Worm (Caenorhabditis elegans) whole organism, dauer: Measurements from ENCODE around the gene gbb-1.

Experiments used
- unc-62 ChIP-seq: sonication (generic microtip); optimal IDR thresholded peaks from 2 replicates; lab custom pipeline; 2017; ENCODE audit warnings: missing biosample characterization, missing genetic modification reagents, missing genetic modification characterization

gbb-1 gene

DNA sequence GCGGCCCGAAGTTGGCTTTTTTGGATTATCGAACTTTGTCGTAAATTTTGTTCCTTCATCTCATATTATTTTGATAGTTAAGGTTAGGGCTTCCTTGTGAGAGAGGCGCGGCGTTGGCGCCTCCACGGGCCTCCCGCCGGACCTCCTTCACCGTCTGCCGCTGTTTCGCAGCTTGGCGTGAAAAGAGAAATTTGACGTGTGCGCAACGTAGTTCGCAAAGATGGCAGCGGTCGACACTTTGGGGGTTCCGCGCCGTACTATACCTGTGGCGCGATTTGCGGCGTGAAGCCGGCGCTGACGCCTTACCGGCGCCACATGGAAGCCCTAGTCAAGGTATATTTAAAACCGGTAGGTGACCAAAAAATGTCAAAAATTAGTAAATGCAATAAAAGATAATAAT lies 15.4 kb upstream of the gbb-1 start:
- no peak for TF ChIP-seq unc-62 (GFP tag; lab: Kevin White, UChicago)

DNA sequence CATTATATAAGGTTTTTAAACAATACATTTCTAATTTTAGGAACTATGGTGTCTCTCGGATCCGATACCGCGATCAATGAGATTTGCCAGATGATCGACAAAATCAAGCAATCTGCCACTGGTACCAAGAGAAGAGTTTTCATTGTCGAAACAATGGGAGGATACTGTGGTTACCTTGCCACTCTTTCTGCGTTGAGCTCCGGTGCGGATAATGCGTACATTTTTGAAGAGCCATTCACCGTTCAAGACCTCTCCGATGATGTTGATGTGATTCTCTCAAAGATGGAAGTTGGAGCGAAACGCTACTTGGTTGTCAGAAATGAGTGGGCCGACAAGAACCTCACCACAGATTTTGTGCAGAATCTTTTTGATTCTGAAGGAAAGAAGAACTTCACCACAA lies 14.1 kb upstream of the gbb-1 start:
- TF ChIP-seq unc-62 (GFP tag; lab: Kevin White, UChicago) = no peak

ce11 chrX:2945950-2946349 lies 11.8 kb upstream of the gbb-1 start:
- no peak for TF ChIP-seq unc-62 (GFP tag; lab: Kevin White, UChicago)

DNA sequence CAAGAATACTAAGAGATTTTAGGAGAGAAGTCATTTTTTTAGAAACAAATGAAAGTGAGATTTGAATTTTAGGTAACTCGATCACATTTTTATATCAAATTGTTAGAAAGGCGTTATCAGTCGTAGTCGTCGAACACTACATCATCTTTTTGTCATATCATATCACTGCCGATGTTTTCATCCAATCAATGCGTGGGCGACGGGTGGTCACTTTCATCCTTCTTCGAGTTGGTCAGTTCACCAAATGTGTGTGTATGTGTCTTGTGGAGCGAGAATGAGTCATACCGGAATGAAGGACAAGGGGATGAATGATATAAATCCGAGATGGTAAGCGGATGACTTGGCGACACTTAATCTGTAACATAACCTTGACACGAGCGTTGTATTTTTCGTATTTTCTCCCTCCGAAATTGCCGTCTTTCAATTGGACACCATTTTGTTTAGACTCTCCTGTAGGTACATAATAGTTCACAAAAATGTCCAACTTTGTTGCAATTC lies 11.2 kb upstream of the gbb-1 start, which contains the start of the genes Y41G9A.10 and Y41G9A.5:
Gene Y41G9A.10, minus strand, starts transcription at position 51 of the 498 bp plus-strand sequence.
Gene Y41G9A.5, plus strand, starts transcription at position 160 of the 498 bp plus-strand sequence.
- no peak for TF ChIP-seq unc-62 (GFP tag; lab: Kevin White, UChicago)

DNA sequence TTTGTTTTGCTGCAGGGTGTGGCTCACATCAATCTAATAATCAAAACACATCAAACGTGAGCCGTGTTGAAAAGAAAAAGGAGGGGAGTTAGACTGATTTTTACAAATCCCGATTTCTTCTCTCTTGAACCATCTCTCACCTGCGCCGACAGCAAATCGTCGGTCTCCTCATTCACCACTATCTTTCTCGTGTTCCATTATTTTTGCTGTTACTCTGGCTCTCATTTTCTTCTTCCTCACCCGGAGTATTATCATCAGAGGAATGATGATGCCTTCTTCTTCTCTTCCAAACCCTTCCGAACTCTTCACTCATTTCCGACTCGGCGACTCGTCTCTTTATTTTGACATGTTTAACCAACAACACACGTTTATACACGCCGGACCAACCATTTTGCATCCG lies 7.5 kb upstream of the gbb-1 start:
- no peak for TF ChIP-seq unc-62 (GFP tag; lab: Kevin White, UChicago)

ce11 chrX:2953522-2954032 lies 4.2 kb upstream of the gbb-1 start:
- TF ChIP-seq unc-62 (GFP tag; lab: Kevin White, UChicago) = no peak

DNA sequence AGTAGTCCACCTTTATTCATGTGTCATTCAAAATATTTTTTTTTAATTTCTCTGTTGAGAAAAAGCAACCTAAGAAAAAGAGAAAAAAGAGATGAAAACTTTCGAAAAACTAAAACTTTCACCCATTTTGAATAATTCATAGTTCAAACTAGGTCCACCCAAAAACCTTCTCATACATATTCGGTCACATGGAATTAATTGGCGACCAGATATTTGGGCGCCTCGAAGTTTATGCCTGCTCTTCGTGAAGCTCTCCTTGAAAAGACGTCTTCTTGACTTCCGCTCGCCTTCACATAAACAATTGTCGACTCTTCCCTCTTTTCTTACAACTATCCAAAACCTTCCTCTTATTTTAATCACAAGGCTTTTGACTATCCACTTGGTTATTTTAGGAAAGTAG lies 2.1 kb upstream of the gbb-1 start:
- no peak for TF ChIP-seq unc-62 (GFP tag; lab: Kevin White, UChicago)

DNA sequence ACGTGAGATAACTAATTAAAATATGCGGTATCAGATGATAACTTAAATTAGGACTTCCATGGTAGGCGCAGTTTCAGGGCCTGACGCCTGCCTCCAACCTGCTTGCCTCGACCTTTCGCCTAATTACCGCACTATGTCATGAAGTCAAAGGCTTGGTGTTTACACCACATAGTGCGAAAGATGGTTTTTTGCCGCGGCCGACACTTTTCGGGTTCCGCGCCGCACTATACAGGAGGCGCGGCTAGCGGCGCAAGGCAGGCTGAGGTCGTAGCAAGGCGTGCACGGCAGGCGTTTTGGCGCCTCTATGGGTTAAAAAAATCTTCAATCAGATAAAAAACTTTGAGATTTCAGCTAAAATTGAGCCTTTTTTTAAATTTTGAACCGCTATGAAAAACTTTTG lies 3.0 kb downstream of the gbb-1 start:
- TF ChIP-seq unc-62 (GFP tag; lab: Kevin White, UChicago) = no peak

- no peak for TF ChIP-seq unc-62 (GFP tag; lab: Kevin White, UChicago)
Observed at ce11 chrX:2966252-2966651, 8.5 kb downstream of the gbb-1 start.

- no peak for TF ChIP-seq unc-62 (GFP tag; lab: Kevin White, UChicago)
Observed at ce11 chrX:2969447-2969989, 11.8 kb downstream of the gbb-1 start.

DNA sequence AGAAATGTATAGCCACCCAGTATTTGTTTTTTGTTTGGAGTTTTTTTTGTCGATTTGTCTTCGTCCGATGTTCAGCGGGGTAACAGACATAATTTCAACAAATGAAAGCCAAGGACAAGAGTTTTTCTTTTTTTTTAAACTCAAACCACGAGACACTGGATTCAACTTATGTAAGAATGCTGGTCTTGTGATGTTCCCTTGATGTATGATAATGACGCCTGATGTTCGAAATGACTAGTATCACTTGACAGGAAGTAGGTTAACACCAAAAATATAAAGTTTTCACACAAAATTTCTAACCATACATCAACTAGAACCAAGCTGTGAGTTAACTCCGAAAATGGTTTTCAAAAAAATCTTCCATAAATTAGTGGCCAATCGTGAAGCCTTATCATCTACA lies 12.5 kb downstream of the gbb-1 start:
- TF ChIP-seq unc-62 (GFP tag; lab: Kevin White, UChicago) = no peak

DNA sequence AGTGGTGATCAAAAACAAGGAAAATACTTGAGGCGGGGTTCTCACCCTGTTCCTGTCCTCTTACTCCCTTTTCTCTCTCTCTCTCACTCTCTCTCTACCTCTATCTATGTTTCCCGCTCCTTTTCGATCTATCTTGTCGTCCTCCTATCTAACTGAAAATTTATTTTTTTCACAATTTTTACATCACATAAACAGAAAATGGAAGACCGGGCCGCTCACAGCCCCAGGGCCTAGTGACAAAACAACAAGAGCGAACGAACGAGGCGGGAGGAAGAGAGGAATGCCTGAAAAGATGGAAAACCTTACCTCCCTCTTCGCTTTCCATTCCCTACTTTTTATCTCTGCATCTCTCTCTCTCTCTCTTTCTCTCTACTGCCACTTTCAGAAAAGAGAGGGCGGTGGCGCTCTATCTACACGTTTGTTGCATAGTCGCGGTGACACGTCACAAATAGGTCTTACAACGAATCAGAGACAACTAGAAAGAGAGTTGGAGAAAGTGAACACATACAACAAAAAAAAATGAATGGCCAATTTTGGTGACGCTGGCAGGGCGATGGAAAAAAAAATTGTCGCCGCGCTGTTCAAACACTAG lies 13.2 kb downstream of the gbb-1 start:
- TF ChIP-seq unc-62 (GFP tag; lab: Kevin White, UChicago) = no peak

- no peak for TF ChIP-seq unc-62 (GFP tag; lab: Kevin White, UChicago)
Observed at ce11 chrX:2971542-2971988, 13.8 kb downstream of the gbb-1 start.

- TF ChIP-seq unc-62 (GFP tag; lab: Kevin White, UChicago) = no peak
Observed at ce11 chrX:2972272-2973042, 14.7 kb downstream of the gbb-1 start.

DNA sequence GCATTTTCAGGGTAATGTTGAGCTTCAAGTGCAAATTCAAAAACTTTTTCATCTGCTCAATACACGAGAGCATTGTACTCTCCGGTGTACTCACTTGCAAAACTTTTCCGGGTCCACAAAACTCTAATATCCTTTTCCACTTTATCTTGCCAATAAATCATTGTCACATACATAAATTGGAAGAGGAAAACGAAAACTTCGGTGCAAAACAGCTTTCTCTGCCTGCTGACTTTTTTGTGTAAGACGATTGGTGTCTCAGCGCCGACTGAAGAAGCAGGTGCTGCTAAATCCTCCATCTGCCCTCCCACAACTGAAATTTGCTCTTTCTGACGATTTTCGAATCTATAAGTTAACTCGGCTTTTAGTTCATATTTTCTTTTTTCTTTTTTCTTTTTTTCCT lies 17.7 kb downstream of the gbb-1 start:
- no peak for TF ChIP-seq unc-62 (GFP tag; lab: Kevin White, UChicago)

DNA sequence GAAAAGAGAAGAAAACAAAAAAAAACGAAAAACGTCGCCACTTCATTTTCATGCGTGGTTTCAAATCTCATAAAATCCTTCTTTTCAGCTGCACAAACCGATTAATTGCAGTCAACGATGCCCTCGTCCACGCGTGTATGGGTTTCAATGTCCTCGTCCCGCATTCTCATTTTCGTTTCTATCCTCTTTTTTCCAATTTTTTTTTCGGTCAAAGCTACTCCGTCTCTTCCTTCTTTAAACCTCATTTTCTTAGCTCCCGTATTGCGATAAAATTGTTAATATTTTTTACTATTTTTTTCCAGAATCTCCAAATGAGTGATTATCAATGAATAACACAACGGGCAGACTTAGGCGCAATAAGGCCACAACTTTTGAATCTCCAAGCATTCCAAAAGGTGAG lies 18.4 kb downstream of the gbb-1 start, which contains the start of gene aakg-3:
Gene aakg-3, plus strand, starts transcription at position 301 of the 400 bp plus-strand sequence.
- no peak for TF ChIP-seq unc-62 (GFP tag; lab: Kevin White, UChicago)
